Worm (Caenorhabditis elegans) whole organism, L1 larva: Measurements from ENCODE around the gene srv-12.

ENCODE experiments used
- C16A3.4 ChIP-seq: fragments of 150-350 bp; optimal IDR thresholded peaks from 2 replicates; lab custom pipeline; 2014; ENCODE audit warnings: missing biosample characterization, missing genetic modification characterization
- blmp-1 ChIP-seq: fragments of 150-350 bp; optimal IDR thresholded peaks from 2 replicates; lab custom pipeline; 2014; ENCODE audit warnings: missing biosample characterization, missing genetic modification characterization
- ceh-8 ChIP-seq: fragments of 200-800 bp; sonication (Bioruptor generic); optimal IDR thresholded peaks from 2 replicates; lab custom pipeline; 2018; ENCODE audit warnings: mild to moderate bottlenecking, missing genetic modification characterization, moderate library complexity, missing compliant biosample characterization
- ceh-82 ChIP-seq, 3 experiments: fragments of 150-350 bp in 1 of 3; sonication (generic microtip) in 2 of 3; optimal IDR thresholded peaks; 2 replicates each; lab custom pipeline; 2014 to 2017; ENCODE audit warnings: missing biosample characterization in 3 of 3, missing genetic modification characterization in 3 of 3
- ceh-88 ChIP-seq: fragments of 200-800 bp; sonication (Bioruptor generic); IDR thresholded peaks from 2 replicates; pipeline ENCODE4 v1.3.6; 2022; ENCODE audit warnings: missing genetic modification characterization, missing compliant biosample characterization
- efl-1 ChIP-seq, 4 experiments: fragments of 150-350 bp; optimal IDR thresholded peaks in 3 of 4; peaks in 1 of 4; 1 replicate in 1 of 4; 2 replicates in 3 of 4; lab custom pipeline; 2014; ENCODE audit warnings: missing biosample characterization in 2 of 4, missing genetic modification characterization in 2 of 4, missing genetic modification reagents in 2 of 4
- egl-13 ChIP-seq: sonication (generic microtip); optimal IDR thresholded peaks from 2 replicates; lab custom pipeline; 2016; ENCODE audit warnings: missing genotype, missing genetic modification reagents, missing genetic modification characterization, missing compliant biosample characterization
- egl-27 ChIP-seq, 2 experiments: fragments of 150-350 bp in 1 of 2; sonication (generic microtip); optimal IDR thresholded peaks; 3 replicates each; lab custom pipeline; 2017 to 2018; ENCODE audit warnings: missing biosample characterization in 2 of 2, missing genetic modification characterization in 2 of 2, missing genetic modification reagents in 2 of 2
- elt-3 ChIP-seq, 6 experiments: fragments of 150-350 bp in 1 of 6; sonication (generic microtip); optimal IDR thresholded peaks; 2 replicates each; lab custom pipeline; 2017 to 2018; ENCODE audit warnings: missing biosample characterization in 6 of 6, missing genetic modification characterization in 6 of 6, inconsistent platforms in 1 of 6
- fkh-10 ChIP-seq: sonication (generic microtip); optimal IDR thresholded peaks from 2 replicates; lab custom pipeline; 2017; ENCODE audit warnings: missing biosample characterization, missing genetic modification reagents, missing genetic modification characterization
- fos-1 ChIP-seq: fragments of 150-350 bp; optimal IDR thresholded peaks from 2 replicates; lab custom pipeline; 2014; ENCODE audit warnings: missing biosample characterization, missing genetic modification characterization
- hlh-17 ChIP-seq: fragments of 200-800 bp; sonication (Bioruptor generic); optimal IDR thresholded peaks from 2 replicates; lab custom pipeline; 2018; ENCODE audit warnings: missing genetic modification characterization, mild to moderate bottlenecking, missing compliant biosample characterization, moderate library complexity, borderline replicate concordance
- irx-1 ChIP-seq: sonication (generic microtip); optimal IDR thresholded peaks from 2 replicates; lab custom pipeline; 2016; ENCODE audit warnings: missing genetic modification characterization, missing compliant biosample characterization
- lin-13 ChIP-seq: fragments of 150-350 bp; optimal IDR thresholded peaks from 2 replicates; lab custom pipeline; 2014; ENCODE audit warnings: missing biosample characterization, missing genetic modification reagents, missing genetic modification characterization
- lin-14 ChIP-seq: fragments of 200-800 bp; sonication (Bioruptor generic); optimal IDR thresholded peaks from 2 replicates; lab custom pipeline; 2018; ENCODE audit warnings: mild to moderate bottlenecking, missing genetic modification characterization, moderate library complexity, missing compliant biosample characterization
- lin-35 ChIP-seq, 2 experiments: fragments of 150-350 bp; optimal IDR thresholded peaks; 2 replicates each; lab custom pipeline; 2014; ENCODE audit warnings: missing biosample characterization in 2 of 2, missing genetic modification characterization in 2 of 2, missing genetic modification reagents in 2 of 2
- lin-39 ChIP-seq: fragments of 150-350 bp; optimal IDR thresholded peaks from 2 replicates; lab custom pipeline; 2014; ENCODE audit warnings: missing biosample characterization, missing genetic modification reagents, missing genetic modification characterization
- lir-3 ChIP-seq: sonication (generic microtip); optimal IDR thresholded peaks from 2 replicates; lab custom pipeline; 2016; ENCODE audit warnings: mild to moderate bottlenecking, missing genetic modification characterization, moderate library complexity, missing compliant biosample characterization; ENCODE audit not compliant: poor library complexity
- mab-9 ChIP-seq: fragments of 200-800 bp; sonication (Bioruptor generic); IDR thresholded peaks from 2 replicates; pipeline ENCODE4 v1.3.6; 2022; ENCODE audit warnings: missing genetic modification reagents, missing genetic modification characterization, missing compliant biosample characterization
- mdl-1 ChIP-seq, 2 experiments: fragments of 150-350 bp; optimal IDR thresholded peaks; 2 replicates each; lab custom pipeline; 2014 to 2017; ENCODE audit warnings: missing biosample characterization in 2 of 2, missing genetic modification characterization in 2 of 2, inconsistent platforms in 1 of 2
- mef-2 ChIP-seq: fragments of 150-350 bp; optimal IDR thresholded peaks from 2 replicates; lab custom pipeline; 2014; ENCODE audit warnings: missing biosample characterization, missing genetic modification characterization
- mep-1 ChIP-seq: fragments of 150-350 bp; optimal IDR thresholded peaks from 2 replicates; lab custom pipeline; 2014; ENCODE audit warnings: missing biosample characterization, missing genetic modification characterization
- nhr-11 ChIP-seq: fragments of 150-350 bp; optimal IDR thresholded peaks from 2 replicates; lab custom pipeline; 2014; ENCODE audit warnings: missing biosample characterization, missing genetic modification characterization
- nhr-12 ChIP-seq: sonication (generic microtip); optimal IDR thresholded peaks from 2 replicates; lab custom pipeline; 2017; ENCODE audit warnings: missing biosample characterization, missing genetic modification characterization
- nhr-20 ChIP-seq: sonication (generic microtip); optimal IDR thresholded peaks from 2 replicates; lab custom pipeline; 2016; ENCODE audit warnings: mild to moderate bottlenecking, missing genetic modification characterization, missing compliant biosample characterization
- nhr-47 ChIP-seq: sonication (generic microtip); optimal IDR thresholded peaks from 2 replicates; lab custom pipeline; 2016; ENCODE audit warnings: mild to moderate bottlenecking, missing genetic modification characterization, moderate library complexity, missing compliant biosample characterization
- nhr-76 ChIP-seq: sonication (generic microtip); optimal IDR thresholded peaks from 2 replicates; lab custom pipeline; 2017; ENCODE audit warnings: missing biosample characterization, missing genetic modification characterization
- nhr-77 ChIP-seq: fragments of 150-350 bp; optimal IDR thresholded peaks from 2 replicates; lab custom pipeline; 2014; ENCODE audit warnings: missing biosample characterization, missing genetic modification characterization
- nhr-85 ChIP-seq: sonication (generic microtip); peaks from one replicate; lab custom pipeline; 2016; ENCODE audit warnings: missing genetic modification characterization, inconsistent platforms, missing compliant biosample characterization
- pqm-1 ChIP-seq: sonication (generic microtip); optimal IDR thresholded peaks from 3 replicates; lab custom pipeline; 2017; ENCODE audit warnings: missing biosample characterization, missing genetic modification characterization
- swsn-7 ChIP-seq: sonication (generic microtip); optimal IDR thresholded peaks from 2 replicates; lab custom pipeline; 2016; ENCODE audit warnings: missing genetic modification characterization, missing compliant biosample characterization
- tbx-2 ChIP-seq: sonication (generic microtip); optimal IDR thresholded peaks from 2 replicates; lab custom pipeline; 2016; ENCODE audit warnings: missing genetic modification characterization, missing compliant biosample characterization
- unc-62 ChIP-seq: fragments of 150-350 bp; optimal IDR thresholded peaks from 2 replicates; lab custom pipeline; 2014; ENCODE audit warnings: missing biosample characterization, missing genetic modification reagents, missing genetic modification characterization
- unc-86 ChIP-seq: sonication (generic microtip); optimal IDR thresholded peaks from 2 replicates; lab custom pipeline; 2016; ENCODE audit warnings: missing genetic modification characterization, missing compliant biosample characterization
- vab-15 ChIP-seq: sonication (generic microtip); optimal IDR thresholded peaks from 2 replicates; lab custom pipeline; 2017; ENCODE audit warnings: missing genotype, mild to moderate bottlenecking, missing genetic modification characterization, missing compliant biosample characterization
- zag-1 ChIP-seq: fragments of 150-350 bp; optimal IDR thresholded peaks from 2 replicates; lab custom pipeline; 2014; ENCODE audit warnings: missing biosample characterization, missing genetic modification characterization
- zip-4 ChIP-seq: fragments of 200-800 bp; sonication (Bioruptor generic); optimal IDR thresholded peaks from 2 replicates; lab custom pipeline; 2018; ENCODE audit warnings: mild to moderate bottlenecking, missing genetic modification characterization, moderate library complexity, missing compliant biosample characterization

Gene srv-12

ce11 chrIV:10084323-10084959, 31.0 kb upstream of the srv-12 start, which contains the start of gene W01B6.8:
W01B6.8 (minus strand) TSS chrIV:10084373.
- TF ChIP-seq efl-1 (optimal IDR thresholded peaks at IDR 0.05; lab: Kevin White, UChicago) (no peak), efl-1 (GFP tag; optimal IDR thresholded peaks at IDR 0.05 in 1 of 2; lab: Kevin White, UChicago) (peak in 1 of 2 experiments; percentile 81), tbx-2 (tag; lab: Kevin White, UChicago) (no peak), ceh-8 (GFP tag; lab: Kevin White, UChicago) (peak; percentile 83)

- TF ChIP-seq lin-14 (GFP tag; lab: Kevin White, UChicago), result no peak
- no peak for TF ChIP-seq lir-3
- no peak for TF ChIP-seq mep-1 (tag; lab: Kevin White, UChicago)
- TF ChIP-seq ceh-82 (tag; optimal IDR thresholded peaks at IDR 0.05; lab: Kevin White, UChicago), result no peak
- no peak for TF ChIP-seq lin-39
- TF ChIP-seq lin-13 (GFP tag; lab: Kevin White, UChicago), result no peak
- no peak for TF ChIP-seq egl-13 (tag; lab: Kevin White, UChicago)
- TF ChIP-seq ceh-88 (GFP tag; lab: Robert Waterston, UW), result no peak
- no peak for TF ChIP-seq egl-27 (tag; optimal IDR thresholded peaks at IDR 0.05; lab: Kevin White, UChicago)
- TF ChIP-seq nhr-20 (tag; lab: Kevin White, UChicago), result no peak
- no peak for TF ChIP-seq zip-4 (GFP tag; lab: Kevin White, UChicago)
- no peak for TF ChIP-seq fos-1
- TF ChIP-seq blmp-1 (tag; lab: Kevin White, UChicago), result no peak
- TF ChIP-seq swsn-7, result no peak
- TF ChIP-seq nhr-85 (tag; lab: Kevin White, UChicago), result no peak
- no peak for TF ChIP-seq nhr-77 (tag; lab: Kevin White, UChicago)
Observed at ce11 chrIV:10080816-10081215, 27.4 kb upstream of the srv-12 start, which contains the start of gene W01B6.6. W01B6.6 (plus strand) TSS chrIV:10081116.

- TF ChIP-seq elt-3 (tag; optimal IDR thresholded peaks at IDR 0.05; lab: Kevin White, UChicago) (no peak), unc-62 (GFP tag; lab: Kevin White, UChicago) (no peak), mef-2 (tag; lab: Kevin White, UChicago) (no peak), lin-35 (GFP tag; optimal IDR thresholded peaks at IDR 0.05; lab: Kevin White, UChicago) (no peak), nhr-11 (tag; lab: Kevin White, UChicago) (no peak), pqm-1 (tag; lab: Kevin White, UChicago) (no peak), zag-1 (tag; lab: Kevin White, UChicago) (no peak), C16A3.4 (tag; lab: Kevin White, UChicago) (no peak), hlh-17 (GFP tag; lab: Kevin White, UChicago) (no peak), blmp-1 (tag; lab: Kevin White, UChicago) (no peak), nhr-76 (no peak), fkh-10 (no peak), nhr-12 (tag; lab: Kevin White, UChicago) (no peak), lin-14 (GFP tag; lab: Kevin White, UChicago) (no peak), unc-86 (tag; lab: Kevin White, UChicago) (no peak), vab-15 (no peak), nhr-47 (tag; lab: Kevin White, UChicago) (no peak), mdl-1 (tag; optimal IDR thresholded peaks at IDR 0.05; lab: Kevin White, UChicago) (no peak), mab-9 (GFP tag; lab: Robert Waterston, UW) (no peak), irx-1 (tag; lab: Kevin White, UChicago) (no peak)
- TF ChIP-seq, all 84 proteins: peak for 0
Observed at ce11 chrIV:10078003-10078402, 24.6 kb upstream of the srv-12 start.
